Fruit fly (Drosophila melanogaster): ENCODE results near the gene CG15262.

CG15262 gene

dm6 chr2L:15297508-15297907 lies at the start of gene CG15262:
Gene CG15262 (plus strand): TSS chr2L:15297808.
- TF ChIP-seq CG17801 (GFP tag; optimal IDR thresholded peaks at IDR 0.05; ENCODE audit: partially characterized antibody) = no peak

- no peak for TF ChIP-seq CG17801 (GFP tag; optimal IDR thresholded peaks at IDR 0.05; ENCODE audit: partially characterized antibody)
These were observed 49.2 kb upstream of the CG15262 start, which contains the start of gene dao for dm6 chr2L:15248163-15249005. Gene dao (plus strand): TSS chr2L:15248879.

- no peak for TF ChIP-seq CG17801 (GFP tag; optimal IDR thresholded peaks at IDR 0.05; ENCODE audit: partially characterized antibody)
These were observed 48.5 kb upstream of the CG15262 start for dm6 chr2L:15249006-15249513.

dm6 chr2L:15249682-15250081 lies 47.9 kb upstream of the CG15262 start:
- no peak for TF ChIP-seq CG17801 (GFP tag; optimal IDR thresholded peaks at IDR 0.05; ENCODE audit: partially characterized antibody)

- no peak for TF ChIP-seq CG17801 (GFP tag; optimal IDR thresholded peaks at IDR 0.05; ENCODE audit: partially characterized antibody)
These were observed 43.3 kb upstream of the CG15262 start for dm6 chr2L:15254229-15254861.

dm6 chr2L:15256249-15256648 lies 41.4 kb upstream of the CG15262 start, which contains the start of the genes PolD3 and Uxt:
Gene PolD3 (minus strand): TSS chr2L:15256304.
Gene Uxt (plus strand): TSS chr2L:15256581.
- TF ChIP-seq CG17801 (GFP tag; optimal IDR thresholded peaks at IDR 0.05; ENCODE audit: partially characterized antibody) = no peak

dm6 chr2L:15264483-15264987 lies 33.1 kb upstream of the CG15262 start, which contains the start of gene yuri:
Gene yuri (minus strand): TSS chr2L:15264692.
- peak; percentile 90 for TF ChIP-seq CG17801 (GFP tag; optimal IDR thresholded peaks at IDR 0.05; ENCODE audit: partially characterized antibody)

dm6 chr2L:15271336-15271735 lies 26.3 kb upstream of the CG15262 start:
- TF ChIP-seq CG17801 (GFP tag; optimal IDR thresholded peaks at IDR 0.05; ENCODE audit: partially characterized antibody) = no peak

- no peak for TF ChIP-seq CG17801 (GFP tag; optimal IDR thresholded peaks at IDR 0.05; ENCODE audit: partially characterized antibody)
These were observed 25.6 kb upstream of the CG15262 start, which contains the start of gene Cul3 for dm6 chr2L:15271757-15272589. Gene Cul3 (minus strand): TSS chr2L:15272024.

dm6 chr2L:15273521-15274123 lies 24.0 kb upstream of the CG15262 start:
- TF ChIP-seq CG17801 (GFP tag; optimal IDR thresholded peaks at IDR 0.05; ENCODE audit: partially characterized antibody) = no peak

- peak; percentile 20 for TF ChIP-seq CG17801 (GFP tag; optimal IDR thresholded peaks at IDR 0.05; ENCODE audit: partially characterized antibody)
These were observed 23.3 kb upstream of the CG15262 start for dm6 chr2L:15274292-15274691.

- TF ChIP-seq CG17801 (GFP tag; optimal IDR thresholded peaks at IDR 0.05; ENCODE audit: partially characterized antibody) = no peak
These were observed 22.8 kb upstream of the CG15262 start, which contains the start of gene UK114 for dm6 chr2L:15274783-15275316. Gene UK114 (minus strand): TSS chr2L:15275091.

dm6 chr2L:15275794-15276193 lies 21.8 kb upstream of the CG15262 start:
- no peak for TF ChIP-seq CG17801 (GFP tag; optimal IDR thresholded peaks at IDR 0.05; ENCODE audit: partially characterized antibody)

dm6 chr2L:15280975-15281374 lies 16.6 kb upstream of the CG15262 start:
- TF ChIP-seq CG17801 (GFP tag; optimal IDR thresholded peaks at IDR 0.05; ENCODE audit: partially characterized antibody) = no peak

Data from ovary, adult (tissue).